Fruit fly (Drosophila melanogaster) whole organism: ENCODE data around the gene CG43084.

Experiments used
- CG8478 ChIP-seq: fragments of >200 bp; optimal IDR thresholded peaks from 2 replicates; lab custom pipeline; 2018; ENCODE audit warnings: inconsistent platforms
- pan ChIP-seq: fragments of >200 bp; optimal IDR thresholded peaks from 2 replicates; lab custom pipeline; 2017
- psq ChIP-seq: fragments of >200 bp; optimal IDR thresholded peaks from 2 replicates; lab custom pipeline; 2017

dm6 chr3L:15637618-15638017, 13.0 kb upstream of the CG43084 start:
- TF ChIP-seq psq (lab: Kevin White, UChicago) = no peak
- no peak for TF ChIP-seq CG8478 (lab: Kevin White, UChicago)
- TF ChIP-seq pan (lab: Kevin White, UChicago) = no peak
